Fruit fly (Drosophila melanogaster): Measurements from ENCODE around the gene pkm.

pkm gene

dm6 chrX:11555070-11555469 is 28.9 kb downstream of the pkm start (continued):
- TF ChIP-seq CG13424 (tag; optimal IDR thresholded peaks at IDR 0.05) (peak; percentile 0), kay (GFP tag; optimal IDR thresholded peaks at IDR 0.05) (no peak), sna (GFP tag; IDR thresholded peaks at IDR 0.05; ENCODE audit: partially characterized antibody) (no peak), nau (GFP tag; optimal IDR thresholded peaks at IDR 0.05) (no peak), gt (GFP tag; IDR thresholded peaks at IDR 0.05) (no peak), Max (GFP tag; optimal IDR thresholded peaks at IDR 0.05) (no peak), Gug (GFP tag; IDR thresholded peaks at IDR 0.05) (no peak), Sox102F (GFP tag; optimal IDR thresholded peaks at IDR 0.05) (no peak), hbn (GFP tag; IDR thresholded peaks at IDR 0.05; ENCODE audit: partially characterized antibody) (no peak), CG8388 (GFP tag; optimal IDR thresholded peaks at IDR 0.05) (no peak), bsh (GFP tag; optimal IDR thresholded peaks at IDR 0.05) (peak in 1 of 2 experiments; percentile 12), CHES-1-like (GFP tag; optimal IDR thresholded peaks at IDR 0.05) (no peak), Camta (GFP tag; optimal IDR thresholded peaks at IDR 0.05) (no peak), nom (GFP tag; optimal IDR thresholded peaks at IDR 0.05) (peak; percentile 53), sens (GFP tag) (peak; percentile 76), MESR4 (GFP tag; optimal IDR thresholded peaks at IDR 0.05) (no peak), bbx (GFP tag; IDR thresholded peaks at IDR 0.05; ENCODE audit: partially characterized antibody) (no peak), CG3281 (GFP tag; optimal IDR thresholded peaks at IDR 0.05) (no peak), Mad (GFP tag; optimal IDR thresholded peaks at IDR 0.05) (no peak), Opbp (GFP tag; IDR thresholded peaks at IDR 0.05; ENCODE audit: partially characterized antibody) (no peak), Dip3 (GFP tag; optimal IDR thresholded peaks at IDR 0.05) (no peak), CG6791 (GFP tag; IDR thresholded peaks at IDR 0.05; ENCODE audit: partially characterized antibody) (no peak), CG7928 (GFP tag; optimal IDR thresholded peaks at IDR 0.05) (no peak), Doc2 (GFP tag; IDR thresholded peaks at IDR 0.05) (no peak), schlank (tag; optimal IDR thresholded peaks at IDR 0.05) (no peak), BEAF-32 (GFP tag; optimal IDR thresholded peaks at IDR 0.05) (no peak), lmd (GFP tag; IDR thresholded peaks at IDR 0.05) (no peak), Antp (GFP tag; optimal IDR thresholded peaks at IDR 0.05) (no peak), psq (GFP tag; optimal IDR thresholded peaks at IDR 0.05) (no peak), CG10431 (GFP tag; optimal IDR thresholded peaks at IDR 0.05) (no peak), CG1603 (tag; optimal IDR thresholded peaks at IDR 0.05) (no peak), lilli (GFP tag; optimal IDR thresholded peaks at IDR 0.05) (peak; percentile 11), aop (GFP tag; IDR thresholded peaks at IDR 0.05) (no peak), CG42726 (GFP tag; IDR thresholded peaks at IDR 0.05; ENCODE audit: partially characterized antibody) (no peak), CG3407 (GFP tag; optimal IDR thresholded peaks at IDR 0.05) (no peak), CG10654 (GFP tag; optimal IDR thresholded peaks at IDR 0.05) (no peak), ab (GFP tag; optimal IDR thresholded peaks at IDR 0.05) (no peak), chinmo (GFP tag; IDR thresholded peaks at IDR 0.05; ENCODE audit: partially characterized antibody) (no peak), jigr1 (GFP tag; IDR thresholded peaks at IDR 0.05) (no peak), GATAe (GFP tag; conservative IDR thresholded peaks at IDR 0.05) (no peak), CG17612 (GFP tag; IDR thresholded peaks at IDR 0.05) (no peak), Lim3 (GFP tag; IDR thresholded peaks at IDR 0.05) (no peak), Adf1 (GFP tag; IDR thresholded peaks at IDR 0.05) (no peak), CG15269 (tag; optimal IDR thresholded peaks at IDR 0.05) (peak; percentile 24), grau (tag; optimal IDR thresholded peaks at IDR 0.05) (peak; percentile 7), peb (GFP tag; IDR thresholded peaks at IDR 0.05) (no peak), CG12219 (GFP tag; optimal IDR thresholded peaks at IDR 0.05) (no peak), CTCF (GFP tag; optimal IDR thresholded peaks at IDR 0.05) (no peak), dmrt11E (tag; optimal IDR thresholded peaks at IDR 0.05) (no peak), CG32772 (GFP tag; IDR thresholded peaks at IDR 0.05) (no peak), CG11085 (GFP tag; IDR thresholded peaks at IDR 0.05) (no peak), CG13296 (GFP tag; optimal IDR thresholded peaks at IDR 0.05) (no peak)
